Fruit fly (Drosophila melanogaster): ENCODE measurements around the gene Cpr67B.
A peak's percentile ranks its signal among the peaks of the same experiment; 100 is the strongest.

Cpr67B gene

dm6 chr3L:9380344-9380849 is 24.2 kb upstream of the Cpr67B start (continued):
- no peak for TF ChIP-seq sna (GFP tag; IDR thresholded peaks at IDR 0.05; ENCODE audit: partially characterized antibody)
- TF ChIP-seq phol (tag; optimal IDR thresholded peaks at IDR 0.05) = no peak
- no peak for TF ChIP-seq CG12299 (tag; optimal IDR thresholded peaks at IDR 0.05)
- TF ChIP-seq Doc3 (GFP tag; IDR thresholded peaks at IDR 0.05; ENCODE audit: partially characterized antibody) = 0 out of 3 replicates have a peak, but pooled peaks have one; percentile 19
- TF ChIP-seq nom (GFP tag; optimal IDR thresholded peaks at IDR 0.05) = peak; percentile 41
- TF ChIP-seq PHDP (tag; optimal IDR thresholded peaks at IDR 0.05) = no peak
- no peak for TF ChIP-seq tx (GFP tag; optimal IDR thresholded peaks at IDR 0.05)
- no peak for TF ChIP-seq CG4854 (GFP tag; optimal IDR thresholded peaks at IDR 0.05)
- no peak for TF ChIP-seq nerfin-1 (tag; optimal IDR thresholded peaks at IDR 0.05)
- no peak for TF ChIP-seq ERR (GFP tag; optimal IDR thresholded peaks at IDR 0.05)
- peak in 1 of 2 experiments; percentile 16 for TF ChIP-seq Pdp1 (GFP tag; optimal IDR thresholded peaks at IDR 0.05)
- no peak for TF ChIP-seq usp (GFP tag; optimal IDR thresholded peaks at IDR 0.05)
- TF ChIP-seq CG15479 (GFP tag; optimal IDR thresholded peaks at IDR 0.05) = no peak
- TF ChIP-seq cato (GFP tag; optimal IDR thresholded peaks at IDR 0.05; ENCODE audit: borderline replicate concordance) = no peak
- peak; percentile 16 for TF ChIP-seq lbe (GFP tag; optimal IDR thresholded peaks at IDR 0.05)

DNA sequence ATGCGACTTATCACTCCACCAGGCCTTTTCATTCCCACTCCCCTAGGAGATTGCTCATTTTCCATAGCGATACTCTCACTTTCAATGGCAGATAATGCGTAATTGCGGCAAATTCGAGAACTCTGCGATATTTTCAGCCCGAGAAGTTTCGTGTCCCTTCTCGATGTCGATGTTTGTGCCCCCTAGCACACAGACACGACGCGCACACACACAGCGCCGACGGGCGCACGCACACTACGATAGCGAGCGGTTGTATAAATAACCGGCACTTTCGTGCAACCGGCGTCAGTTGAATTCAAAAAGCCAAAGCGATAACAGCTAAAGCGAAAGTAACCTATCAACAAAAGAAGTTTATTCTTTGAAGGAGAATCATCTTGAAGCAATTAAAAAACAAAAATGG is 23.0 kb upstream of the Cpr67B start, which contains the start of gene Hsp23:
Gene Hsp23 (plus strand): TSS at position 281 of the 400 bp plus-strand sequence.
- TF ChIP-seq Mes4 (GFP tag; optimal IDR thresholded peaks at IDR 0.05) (no peak), ara (GFP tag; IDR thresholded peaks at IDR 0.05) (no peak), fd96Cb (tag; optimal IDR thresholded peaks at IDR 0.05) (no peak), cg (GFP tag; optimal IDR thresholded peaks at IDR 0.05) (peak; percentile 84), CG13287 (GFP tag; IDR thresholded peaks at IDR 0.05; ENCODE audit: partially characterized antibody) (peak; percentile 51; the same call in 1 of the 2 replicates), Pdp1 (GFP tag; optimal IDR thresholded peaks at IDR 0.05) (peak in 1 of 2 experiments; percentile 40), CG6791 (GFP tag; IDR thresholded peaks at IDR 0.05; ENCODE audit: partially characterized antibody) (peak; percentile 57; the same call in 2 of the 3 replicates), nau (GFP tag; optimal IDR thresholded peaks at IDR 0.05) (no peak), Blimp-1 (GFP tag; optimal IDR thresholded peaks at IDR 0.05) (peak; percentile 68), CG9797 (GFP tag; optimal IDR thresholded peaks at IDR 0.05) (no peak), wek (GFP tag; optimal IDR thresholded peaks at IDR 0.05) (peak; percentile 5), TFAM (GFP tag; optimal IDR thresholded peaks at IDR 0.05) (no peak), shn (GFP tag; optimal IDR thresholded peaks at IDR 0.05) (no peak), CG34224 (GFP tag; IDR thresholded peaks at IDR 0.05; ENCODE audit: partially characterized antibody) (peak; percentile 30; the same call in 1 of the 3 replicates), CG4854 (GFP tag; optimal IDR thresholded peaks at IDR 0.05) (no peak), CG11398 (GFP tag; optimal IDR thresholded peaks at IDR 0.05) (no peak), CG10543 (GFP tag; optimal IDR thresholded peaks at IDR 0.05) (peak; percentile 17), Rfx (GFP tag; IDR thresholded peaks at IDR 0.05) (peak; percentile 24; the same call in 1 of the 2 replicates), CG34422 (GFP tag; IDR thresholded peaks at IDR 0.05) (no peak), Meics (GFP tag; optimal IDR thresholded peaks at IDR 0.05) (no peak), CG1792 (GFP tag; optimal IDR thresholded peaks at IDR 0.05) (no peak), amos (GFP tag; IDR thresholded peaks at IDR 0.05; ENCODE audit: partially characterized antibody) (peak; percentile 37; the same call in 1 of the 2 replicates), dmrt11E (tag; optimal IDR thresholded peaks at IDR 0.05) (no peak), CG13624 (GFP tag; optimal IDR thresholded peaks at IDR 0.05) (no peak), CG2199 (GFP tag; IDR thresholded peaks at IDR 0.05) (peak; percentile 50; the same call in 1 of the 3 replicates), zf30C (GFP tag; optimal IDR thresholded peaks at IDR 0.05) (no peak), Drgx (GFP tag; IDR thresholded peaks at IDR 0.05) (peak; percentile 6; the same call in 1 of the 2 replicates), CG18011 (GFP tag; optimal IDR thresholded peaks at IDR 0.05) (no peak), CG13894 (tag; optimal IDR thresholded peaks at IDR 0.05) (peak; percentile 45), insv (GFP tag; optimal IDR thresholded peaks at IDR 0.05) (peak in 1 of 2 experiments; percentile 40), Opbp (GFP tag; IDR thresholded peaks at IDR 0.05; ENCODE audit: partially characterized antibody) (peak; percentile 54; the same call in 2 of the 3 replicates), D19A (tag; optimal IDR thresholded peaks at IDR 0.05) (peak; percentile 11), Vsx1 (GFP tag; optimal IDR thresholded peaks at IDR 0.05) (no peak), CG6272 (GFP tag; IDR thresholded peaks at IDR 0.05) (no peak)
